Worm (Caenorhabditis elegans): ENCODE results near the gene F16F9.3.

ce11 chrX:8509088-8509487 lies 51.7 kb downstream of the F16F9.3 start:
- no peak for TF ChIP-seq skn-1 (tag; optimal IDR thresholded peaks at IDR 0.05)
- no peak for TF ChIP-seq lin-29 (GFP tag; IDR thresholded peaks at IDR 0.05)
- no peak for TF ChIP-seq ces-1 (GFP tag; optimal IDR thresholded peaks at IDR 0.05)
- TF ChIP-seq nhr-10 (tag; optimal IDR thresholded peaks at IDR 0.05): no peak
- TF ChIP-seq nhr-25 (tag; optimal IDR thresholded peaks at IDR 0.05; ENCODE audit: borderline replicate concordance, insufficient read depth): no peak
- TF ChIP-seq lir-3 (tag; optimal IDR thresholded peaks at IDR 0.05): no peak
- TF ChIP-seq nhr-111 (GFP tag; optimal IDR thresholded peaks at IDR 0.05): no peak
- TF ChIP-seq mdl-1 (tag; optimal IDR thresholded peaks at IDR 0.05): no peak
- TF ChIP-seq fkh-10 (GFP tag; optimal IDR thresholded peaks at IDR 0.05): no peak
- TF ChIP-seq pqm-1 (tag; optimal IDR thresholded peaks at IDR 0.05): no peak
- no peak for TF ChIP-seq ztf-11 (tag; optimal IDR thresholded peaks at IDR 0.05)
- TF ChIP-seq zfp-2 (tag; optimal IDR thresholded peaks at IDR 0.05): no peak
